Worm (Caenorhabditis elegans): ENCODE measurements around the gene C14E2.5.

The C14E2.5 gene

ce11 chrX:1837703-1838102 is 12.6 kb upstream of the C14E2.5 start (continued):
- TF ChIP-seq lin-13 (GFP tag; optimal IDR thresholded peaks at IDR 0.05): peak; percentile 31
- TF ChIP-seq nhr-10 (tag; optimal IDR thresholded peaks at IDR 0.05): no peak
- no peak for TF ChIP-seq snpc-4 (tag; optimal IDR thresholded peaks at IDR 0.05)
- peak; percentile 68 to 69; a peak in 1 of 4 replicates for TF ChIP-seq madf-5 (GFP tag; IDR thresholded peaks at IDR 0.05)
- no peak for TF ChIP-seq nhr-237 (tag; optimal IDR thresholded peaks at IDR 0.05)
- TF ChIP-seq nhr-28 (tag; optimal IDR thresholded peaks at IDR 0.05): no peak
- TF ChIP-seq vab-7 (GFP tag; IDR thresholded peaks at IDR 0.05): peak; percentile 83
- TF ChIP-seq lir-3 (tag; optimal IDR thresholded peaks at IDR 0.05): peak; percentile 30
- no peak for TF ChIP-seq R02D3.7 (tag; optimal IDR thresholded peaks at IDR 0.05)
- 0 out of 2 replicates have a peak, but pooled peaks have one; percentile 42 for TF ChIP-seq Y48G9A.11 (GFP tag; IDR thresholded peaks at IDR 0.05)
- TF ChIP-seq arid-1 (GFP tag; conservative IDR thresholded peaks at IDR 0.05): peak; percentile 78
- TF ChIP-seq Y5F2A.4 (GFP tag; optimal IDR thresholded peaks at IDR 0.05): peak; percentile 72
- TF ChIP-seq T20F7.1 (GFP tag; optimal IDR thresholded peaks at IDR 0.05): no peak
- peak; percentile 47 for TF ChIP-seq mxl-3 (GFP tag; optimal IDR thresholded peaks at IDR 0.05)
- no peak for TF ChIP-seq attf-4 (tag; optimal IDR thresholded peaks at IDR 0.05)
- peak in 1 of 2 experiments; percentile 54 for TF ChIP-seq hif-1 (tag; optimal IDR thresholded peaks at IDR 0.05)
- TF ChIP-seq rbr-2 (tag; optimal IDR thresholded peaks at IDR 0.05): peak; percentile 52
- peak; percentile 93 for TF ChIP-seq egl-43 (GFP tag; IDR thresholded peaks at IDR 0.05)
- no peak for TF ChIP-seq php-3 (GFP tag; IDR thresholded peaks at IDR 0.05)
- TF ChIP-seq ceh-20 (GFP tag; IDR thresholded peaks at IDR 0.05): 0 out of 2 replicates have a peak, but pooled peaks have one; percentile 54
- TF ChIP-seq ceh-32 (tag; optimal IDR thresholded peaks at IDR 0.05; ENCODE audit: poor library complexity): no peak
- 0 out of 2 replicates have a peak, but pooled peaks have one; percentile 34 for TF ChIP-seq zfp-3 (GFP tag; conservative IDR thresholded peaks at IDR 0.05)
- peak; percentile 64; the same call in 1 of the 2 replicates for TF ChIP-seq ceh-44 (GFP tag; IDR thresholded peaks at IDR 0.05)
- peak; percentile 54 for TF ChIP-seq unc-130 (GFP tag; optimal IDR thresholded peaks at IDR 0.05)
- no peak for TF ChIP-seq unc-62 (GFP tag; optimal IDR thresholded peaks at IDR 0.05 in 1 of 2)
- no peak for TF ChIP-seq unc-62 (tag; optimal IDR thresholded peaks at IDR 0.05)
- no peak for TF ChIP-seq egl-27 (tag; optimal IDR thresholded peaks at IDR 0.05)
- TF ChIP-seq nhr-6 (tag; optimal IDR thresholded peaks at IDR 0.05): no peak
- TF ChIP-seq tag-97 (GFP tag; IDR thresholded peaks at IDR 0.05): no peak
- TF ChIP-seq dmd-6 (GFP tag; IDR thresholded peaks at IDR 0.05): peak; percentile 51
- no peak for TF ChIP-seq fos-1 (tag; optimal IDR thresholded peaks at IDR 0.05)

- 0 out of 2 replicates have a peak, but pooled peaks have one; percentile 8 for TF ChIP-seq zip-11 (GFP tag; IDR thresholded peaks at IDR 0.05)
- TF ChIP-seq F26F4.8 (GFP tag; conservative IDR thresholded peaks at IDR 0.05): 0 out of 2 replicates have a peak, but pooled peaks have one; percentile 3
- 0 out of 2 replicates have a peak, but pooled peaks have one; percentile 5 for TF ChIP-seq snpc-1.2 (GFP tag; IDR thresholded peaks at IDR 0.05)
- 0 out of 2 replicates have a peak, but pooled peaks have one; percentile 28 for TF ChIP-seq hmg-1.1 (GFP tag; IDR thresholded peaks at IDR 0.05)
- 0 out of 2 replicates have a peak, but pooled peaks have one; percentile 51 for TF ChIP-seq nhr-42 (GFP tag; IDR thresholded peaks at IDR 0.05)
Measured at ce11 chrX:1836700-1837099, 11.6 kb upstream of the C14E2.5 start.

ce11 chrX:1830475-1830874 is 5.3 kb upstream of the C14E2.5 start:
- TF ChIP-seq nhr-10 (tag; optimal IDR thresholded peaks at IDR 0.05) (no peak), nhr-41 (GFP tag; IDR thresholded peaks at IDR 0.05) (no peak), zip-2 (tag; optimal IDR thresholded peaks at IDR 0.05) (no peak), zfp-2 (tag; optimal IDR thresholded peaks at IDR 0.05) (no peak), F37D6.2 (tag; optimal IDR thresholded peaks at IDR 0.05) (no peak), ceh-82 (tag; optimal IDR thresholded peaks at IDR 0.05) (no peak), daf-16 (GFP tag; optimal IDR thresholded peaks at IDR 0.05) (no peak), daf-16 (tag; optimal IDR thresholded peaks at IDR 0.05) (no peak), ceh-20 (GFP tag; IDR thresholded peaks at IDR 0.05) (no peak), tag-97 (GFP tag; IDR thresholded peaks at IDR 0.05) (no peak), hmg-1.1 (GFP tag; IDR thresholded peaks at IDR 0.05) (no peak)

Data from whole organism, L4 larva.